Fruit fly (Drosophila melanogaster) whole organism, embryonic: ENCODE data around the gene ova.

Experiments
- Asciz ChIP-seq: fragments of 200-800 bp; sonication (Bioruptor generic); optimal IDR thresholded peaks from 2 replicates; lab custom pipeline; 2017; ENCODE audit warnings: missing biosample characterization, mild to moderate bottlenecking, missing genetic modification characterization, missing genetic modification reagents
- Atf3 ChIP-seq: fragments of 200-800 bp; sonication (Bioruptor generic); optimal IDR thresholded peaks from 3 replicates; lab custom pipeline; 2016; ENCODE audit warnings: missing biosample characterization, missing genetic modification characterization
- Atf6 ChIP-seq: fragments of 200-800 bp; sonication (Bioruptor generic); IDR thresholded peaks from 2 replicates; pipeline ENCODE4 v1.3.6; 2022; ENCODE audit warnings: missing biosample characterization, missing genetic modification characterization
- Bgb ChIP-seq: fragments of 200-800 bp; sonication (Bioruptor generic); IDR thresholded peaks from 2 replicates; pipeline ENCODE4 v1.3.6; 2022; ENCODE audit warnings: missing biosample characterization, missing genetic modification characterization; ENCODE audit not compliant: partially characterized antibody
- CG11398 ChIP-seq: fragments of 200-800 bp; sonication (Bioruptor generic); optimal IDR thresholded peaks from 2 replicates; lab custom pipeline; 2016; ENCODE audit warnings: missing biosample characterization, missing genetic modification characterization
- CG11560 ChIP-seq: fragments of 200-800 bp; sonication (Bioruptor generic); IDR thresholded peaks from 3 replicates; pipeline ENCODE4 v1.3.6; 2022; ENCODE audit warnings: missing biosample characterization, missing genetic modification characterization
- CG12236 ChIP-seq: fragments of 200-800 bp; sonication (Bioruptor generic); optimal IDR thresholded peaks from 2 replicates; lab custom pipeline; 2016; ENCODE audit warnings: missing biosample characterization, missing genetic modification characterization
- CG12391 ChIP-seq: fragments of 200-800 bp; sonication (Bioruptor generic); optimal IDR thresholded peaks from 3 replicates; lab custom pipeline; 2018; ENCODE audit warnings: missing biosample characterization, mild to moderate bottlenecking, missing genetic modification characterization, moderate library complexity
- CG13296 ChIP-seq: fragments of 200-800 bp; sonication (Bioruptor generic); optimal IDR thresholded peaks from 3 replicates; lab custom pipeline; 2018; ENCODE audit warnings: missing biosample characterization, mild to moderate bottlenecking, missing genetic modification characterization
- CG15696 ChIP-seq: fragments of 200-800 bp; sonication (Bioruptor generic); optimal IDR thresholded peaks from 2 replicates; lab custom pipeline; 2019; ENCODE audit warnings: missing biosample characterization, mild to moderate bottlenecking, missing genetic modification characterization, moderate library complexity
- CG16779 ChIP-seq: fragments of 200-800 bp; sonication (Bioruptor generic); IDR thresholded peaks from 2 replicates; pipeline ENCODE4 v1.3.6; 2022; ENCODE audit warnings: missing biosample characterization, missing genetic modification characterization
- CG17385 ChIP-seq: fragments of 200-800 bp; sonication (Bioruptor generic); optimal IDR thresholded peaks from 3 replicates; lab custom pipeline; 2018; ENCODE audit warnings: missing biosample characterization, mild to moderate bottlenecking, missing genetic modification characterization
- CG1792 ChIP-seq: fragments of 200-800 bp; sonication (Bioruptor generic); optimal IDR thresholded peaks from 2 replicates; lab custom pipeline; 2016; ENCODE audit warnings: missing biosample characterization, missing genetic modification characterization
- CG2120 ChIP-seq: fragments of 200-800 bp; sonication (Bioruptor generic); optimal IDR thresholded peaks from 3 replicates; lab custom pipeline; 2016; ENCODE audit warnings: missing biosample characterization, missing genetic modification characterization
- CG2199 ChIP-seq: fragments of 200-800 bp; sonication (Bioruptor generic); IDR thresholded peaks from 3 replicates; pipeline ENCODE4 v1.3.6; 2022; ENCODE audit warnings: missing biosample characterization, missing genetic modification characterization
- CG30403 ChIP-seq: fragments of 200-800 bp; sonication (Bioruptor generic); optimal IDR thresholded peaks from 3 replicates; lab custom pipeline; 2016; ENCODE audit warnings: missing biosample characterization, missing genetic modification characterization
- CG3065 ChIP-seq: fragments of 200-800 bp; sonication (Bioruptor generic); optimal IDR thresholded peaks from 2 replicates; lab custom pipeline; 2016; ENCODE audit warnings: missing biosample characterization, missing genetic modification characterization
- CG4404 ChIP-seq: fragments of 200-800 bp; sonication (Bioruptor generic); IDR thresholded peaks from 2 replicates; pipeline ENCODE4 v1.3.6; 2022; ENCODE audit warnings: missing biosample characterization, missing genetic modification characterization
- CG6272 ChIP-seq: fragments of 200-800 bp; sonication (Bioruptor generic); IDR thresholded peaks from 2 replicates; pipeline ENCODE4 v1.3.6; 2022; ENCODE audit warnings: missing biosample characterization, missing genetic modification characterization
- CG7786 ChIP-seq: fragments of 200-800 bp; sonication (Bioruptor generic); optimal IDR thresholded peaks from 2 replicates; lab custom pipeline; 2016; ENCODE audit warnings: missing biosample characterization, missing genetic modification characterization
- CG7987 ChIP-seq: fragments of 200-800 bp; sonication (Bioruptor generic); optimal IDR thresholded peaks from 2 replicates; lab custom pipeline; 2018; ENCODE audit warnings: missing biosample characterization, mild to moderate bottlenecking, missing genetic modification characterization, moderate library complexity
- CG8359 ChIP-seq: fragments of 200-800 bp; sonication (Bioruptor generic); optimal IDR thresholded peaks from 2 replicates; lab custom pipeline; 2017; ENCODE audit warnings: missing biosample characterization, mild to moderate bottlenecking, missing genetic modification characterization, borderline replicate concordance
- CG8388 ChIP-seq: fragments of 200-800 bp; sonication (Bioruptor generic); optimal IDR thresholded peaks from 2 replicates; lab custom pipeline; 2019; ENCODE audit warnings: missing biosample characterization, mild to moderate bottlenecking, missing genetic modification characterization, moderate library complexity
- CG9437 ChIP-seq: fragments of 200-800 bp; sonication (Bioruptor generic); optimal IDR thresholded peaks from 2 replicates; lab custom pipeline; 2018; ENCODE audit warnings: missing biosample characterization, mild to moderate bottlenecking, missing genetic modification characterization
- CG9876 ChIP-seq: fragments of 200-800 bp; sonication (Bioruptor generic); optimal IDR thresholded peaks from 2 replicates; lab custom pipeline; 2016; ENCODE audit warnings: missing biosample characterization, missing genetic modification characterization
- Lhr ChIP-seq: fragments of 200-800 bp; sonication (Bioruptor generic); optimal IDR thresholded peaks from 3 replicates; lab custom pipeline; 2017; ENCODE audit warnings: mild to moderate bottlenecking, missing biosample characterization, missing genetic modification reagents, missing genetic modification characterization
- Meics ChIP-seq: fragments of 200-800 bp; sonication (Bioruptor generic); optimal IDR thresholded peaks from 2 replicates; lab custom pipeline; 2017; ENCODE audit warnings: missing biosample characterization, mild to moderate bottlenecking, missing genetic modification characterization
- Mes4 ChIP-seq: fragments of 200-800 bp; sonication (Bioruptor generic); optimal IDR thresholded peaks from 2 replicates; lab custom pipeline; 2016; ENCODE audit warnings: missing biosample characterization, missing genetic modification characterization
- Myb ChIP-seq: fragments of 200-800 bp; sonication (Bioruptor generic); optimal IDR thresholded peaks from 2 replicates; lab custom pipeline; 2016; ENCODE audit warnings: missing biosample characterization, missing genetic modification characterization
- Neu2 ChIP-seq: fragments of 200-800 bp; sonication (Bioruptor generic); optimal IDR thresholded peaks from 3 replicates; lab custom pipeline; 2016; ENCODE audit warnings: missing biosample characterization, missing genetic modification characterization, borderline replicate concordance
- Pdp1 ChIP-seq, 2 experiments: fragments of 200-800 bp; sonication (Bioruptor generic); optimal IDR thresholded peaks; 3 replicates each; lab custom pipeline; 2016; ENCODE audit warnings: missing biosample characterization in 2 of 2, missing genetic modification characterization in 2 of 2, mild to moderate bottlenecking in 1 of 2, moderate library complexity in 1 of 2
- Scr ChIP-seq: fragments of 200-800 bp; sonication (Bioruptor generic); IDR thresholded peaks from 2 replicates; pipeline ENCODE4 v1.3.6; 2022; ENCODE audit warnings: missing biosample characterization, missing genetic modification characterization; ENCODE audit not compliant: partially characterized antibody
- ato ChIP-seq: fragments of 200-800 bp; sonication (Bioruptor generic); IDR thresholded peaks from 2 replicates; pipeline ENCODE4 v1.3.6; 2022; ENCODE audit warnings: missing biosample characterization, missing genetic modification characterization; ENCODE audit not compliant: partially characterized antibody
- bbx ChIP-seq: fragments of 200-800 bp; sonication (Bioruptor generic); IDR thresholded peaks from 2 replicates; pipeline ENCODE4 v1.3.6; 2022; ENCODE audit warnings: missing biosample characterization, missing genetic modification characterization; ENCODE audit not compliant: partially characterized antibody
- cas ChIP-seq: fragments of 200-800 bp; sonication (Bioruptor generic); IDR thresholded peaks from 2 replicates; pipeline ENCODE4 v1.3.6; 2022; ENCODE audit warnings: missing biosample characterization, missing genetic modification characterization
- corto ChIP-seq: fragments of 200-800 bp; sonication (Bioruptor generic); optimal IDR thresholded peaks from 2 replicates; lab custom pipeline; 2016; ENCODE audit warnings: missing biosample characterization, mild to moderate bottlenecking, missing genetic modification characterization, moderate library complexity
- dimm ChIP-seq: fragments of 200-800 bp; sonication (Bioruptor generic); IDR thresholded peaks from 2 replicates; pipeline ENCODE4 v1.3.6; 2022; ENCODE audit warnings: missing biosample characterization, missing genetic modification characterization
- eve ChIP-seq, 2 experiments: fragments of >200 bp; optimal IDR thresholded peaks; 2 replicates each; lab custom pipeline; 2017; ENCODE audit warnings: missing biosample characterization in 2 of 2, missing genetic modification characterization in 2 of 2
- grau ChIP-seq: fragments of 200-800 bp; optimal IDR thresholded peaks from 3 replicates; lab custom pipeline; 2019; ENCODE audit warnings: missing biosample characterization, mild to moderate bottlenecking, missing genetic modification characterization, moderate library complexity
- prd ChIP-seq, 3 experiments: fragments of >200 bp in 2 of 3; fragments of 200-800 bp in 1 of 3; sonication (Bioruptor generic) in 1 of 3; optimal IDR thresholded peaks in 2 of 3; IDR thresholded peaks in 1 of 3; 2 replicates in 2 of 3; 3 replicates in 1 of 3; pipeline versions ENCODE4 v1.3.6 to Lab custom; 2017 to 2022; ENCODE audit warnings: missing biosample characterization in 1 of 3, missing genetic modification characterization in 1 of 3
- pzg ChIP-seq: fragments of 200-800 bp; sonication (Bioruptor generic); optimal IDR thresholded peaks from 3 replicates; lab custom pipeline; 2018; ENCODE audit warnings: missing biosample characterization, mild to moderate bottlenecking, missing genetic modification characterization, moderate library complexity
- ro ChIP-seq: fragments of 200-800 bp; sonication (Bioruptor generic); IDR thresholded peaks from 2 replicates; pipeline ENCODE4 v1.3.6; 2022; ENCODE audit warnings: missing biosample characterization, missing genetic modification characterization
- row ChIP-seq: fragments of 200-800 bp; sonication (Bioruptor generic); IDR thresholded peaks from 3 replicates; pipeline ENCODE4 v1.3.6; 2022; ENCODE audit warnings: missing biosample characterization, missing genetic modification characterization
- shn ChIP-seq: fragments of 200-800 bp; sonication (Bioruptor generic); optimal IDR thresholded peaks from 3 replicates; lab custom pipeline; 2016; ENCODE audit warnings: missing biosample characterization, missing genetic modification characterization
- sim ChIP-seq: fragments of 200-800 bp; sonication (Bioruptor generic); IDR thresholded peaks from 2 replicates; pipeline ENCODE4 v1.3.6; 2022; ENCODE audit warnings: missing biosample characterization, missing genetic modification characterization
- sqz ChIP-seq: fragments of 200-800 bp; sonication (Bioruptor generic); optimal IDR thresholded peaks from 3 replicates; lab custom pipeline; 2018; ENCODE audit warnings: missing biosample characterization, mild to moderate bottlenecking, missing genetic modification characterization
- sr ChIP-seq: fragments of 200-800 bp; sonication (Bioruptor generic); IDR thresholded peaks from 3 replicates; pipeline ENCODE4 v1.3.6; 2022; ENCODE audit warnings: missing biosample characterization, missing genetic modification characterization
- twi ChIP-seq: fragments of 200-800 bp; optimal IDR thresholded peaks from 2 replicates; lab custom pipeline; 2019; ENCODE audit warnings: missing biosample characterization, mild to moderate bottlenecking, missing genetic modification characterization, moderate library complexity
- tx ChIP-seq: fragments of 200-800 bp; sonication (Bioruptor generic); optimal IDR thresholded peaks from 2 replicates; lab custom pipeline; 2016; ENCODE audit warnings: missing biosample characterization, missing genetic modification characterization
- usp ChIP-seq: fragments of >200 bp; optimal IDR thresholded peaks from 2 replicates; lab custom pipeline; 2017; ENCODE audit warnings: missing biosample characterization, missing genetic modification characterization
- vnd ChIP-seq: fragments of 200-800 bp; sonication (Bioruptor generic); IDR thresholded peaks from 3 replicates; pipeline ENCODE4 v1.3.6; 2022; ENCODE audit warnings: missing biosample characterization, missing genetic modification characterization; ENCODE audit not compliant: partially characterized antibody

The ova gene

DNA sequence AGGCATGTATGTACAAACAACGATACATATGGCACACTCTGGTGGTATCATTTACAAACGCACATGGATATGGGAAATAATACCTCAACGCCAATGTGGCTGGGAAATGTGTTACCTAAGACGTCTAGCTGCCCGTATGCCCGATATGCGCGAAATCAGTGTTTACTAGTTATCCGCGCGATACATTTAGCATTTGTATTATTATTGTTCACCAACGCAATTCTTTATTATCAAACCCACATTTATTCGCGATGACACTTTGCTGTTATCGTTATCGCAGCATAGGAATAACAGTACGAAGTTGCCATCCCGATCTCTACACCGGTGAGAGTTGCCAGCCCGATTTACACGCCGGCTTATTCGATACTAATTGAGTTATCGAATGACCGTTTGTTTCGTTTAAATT, 15.3 kb upstream of the ova start, which contains the start of gene chico (continued):
- TF ChIP-seq Pdp1 (GFP tag; optimal IDR thresholded peaks at IDR 0.05; lab: Kevin White, UChicago) (peak in 1 of 2 experiments; percentile 72), CG30403 (GFP tag; lab: Kevin White, UChicago) (no peak), dimm (GFP tag; lab: Robert Waterston, UW) (no peak), CG13296 (no peak), CG1792 (GFP tag; lab: Kevin White, UChicago) (no peak), shn (GFP tag; lab: Kevin White, UChicago) (no peak), cas (GFP tag; lab: Robert Waterston, UW) (no peak), CG15696 (no peak), twi (peak; percentile 19), tx (GFP tag; lab: Kevin White, UChicago) (no peak), CG7987 (GFP tag; lab: Kevin White, UChicago) (peak; percentile 29), CG4404 (GFP tag; lab: Robert Waterston, UW) (no peak), eve (GFP tag; optimal IDR thresholded peaks at IDR 0.05; lab: Kevin White, UChicago) (peak in 1 of 2 experiments; percentile 76), Asciz (no peak), bbx (peak; percentile 74), CG11398 (no peak), row (GFP tag; lab: Robert Waterston, UW) (peak; percentile 49; the same call in 1 of the 3 replicates), corto (no peak), CG16779 (GFP tag; lab: Robert Waterston, UW) (no peak), Bgb (GFP tag; lab: Robert Waterston, UW) (peak; percentile 77), CG9437 (GFP tag; lab: Kevin White, UChicago) (no peak), CG17385 (GFP tag; lab: Kevin White, UChicago) (no peak), usp (no peak), vnd (no peak), CG2199 (GFP tag; lab: Robert Waterston, UW) (no peak), ro (no peak), CG12236 (GFP tag; lab: Kevin White, UChicago) (no peak), CG7786 (GFP tag; lab: Kevin White, UChicago) (no peak), grau (tag; lab: Kevin White, UChicago) (no peak), Meics (no peak), CG11560 (peak; percentile 99), CG6272 (GFP tag; lab: Robert Waterston, UW) (no peak), Mes4 (GFP tag; lab: Kevin White, UChicago) (no peak), CG3065 (GFP tag; lab: Kevin White, UChicago) (no peak), Lhr (peak; percentile 64), sqz (no peak), CG9876 (no peak), Neu2 (GFP tag; lab: Kevin White, UChicago) (no peak), ato (GFP tag; lab: Robert Waterston, UW) (peak; percentile 55; the same call in 1 of the 2 replicates), CG8388 (GFP tag; lab: Kevin White, UChicago) (no peak), CG8359 (GFP tag; lab: Kevin White, UChicago) (no peak), Atf3 (GFP tag; lab: Kevin White, UChicago) (no peak), prd (optimal IDR thresholded peaks at IDR 0.05; lab: Kevin White, UChicago) (no peak), prd (GFP tag; IDR thresholded peaks at IDR 0.05; lab: Robert Waterston, UW) (no peak), CG12391 (no peak), Scr (peak; percentile 63), CG2120 (GFP tag; lab: Kevin White, UChicago) (peak; percentile 23), Atf6 (GFP tag; lab: Robert Waterston, UW) (0 out of 2 replicates have a peak, but pooled peaks have one; percentile 12), sr (GFP tag; lab: Robert Waterston, UW) (no peak), Myb (peak; percentile 90), sim (no peak), pzg (peak; percentile 97)
